Fruit fly (Drosophila melanogaster) whole organism, embryonic: ENCODE measurements around the gene deltaCOP.

Source experiments
- Antp ChIP-seq: fragments of 200-800 bp; sonication (Bioruptor generic); optimal IDR thresholded peaks from 3 replicates; lab custom pipeline; 2016; ENCODE audit warnings: missing biosample characterization, missing genetic modification characterization
- Atf6 ChIP-seq: fragments of 200-800 bp; sonication (Bioruptor generic); IDR thresholded peaks from 2 replicates; pipeline ENCODE4 v1.3.6; 2022; ENCODE audit warnings: missing biosample characterization, missing genetic modification characterization
- BEAF-32 ChIP-seq: fragments of 200-800 bp; sonication (Bioruptor generic); optimal IDR thresholded peaks from 3 replicates; lab custom pipeline; 2017; ENCODE audit warnings: missing biosample characterization, missing genetic modification characterization, mild to moderate bottlenecking, moderate library complexity, missing genetic modification reagents
- CG10147 ChIP-seq: fragments of 200-800 bp; sonication (Bioruptor generic); optimal IDR thresholded peaks from 2 replicates; lab custom pipeline; 2019; ENCODE audit warnings: missing biosample characterization, mild to moderate bottlenecking, missing genetic modification characterization, moderate library complexity
- CG10366 ChIP-seq: fragments of 200-800 bp; sonication (Bioruptor generic); IDR thresholded peaks from 2 replicates; pipeline ENCODE4 v1.3.6; 2022; ENCODE audit warnings: missing biosample characterization, missing genetic modification characterization
- CG11695 ChIP-seq: fragments of 200-800 bp; sonication (Bioruptor generic); IDR thresholded peaks from 3 replicates; pipeline ENCODE4 v1.3.6; 2022; ENCODE audit warnings: missing biosample characterization, missing genetic modification characterization
- CG12155 ChIP-seq: fragments of 200-800 bp; sonication (Bioruptor generic); optimal IDR thresholded peaks from 3 replicates; lab custom pipeline; 2016; ENCODE audit warnings: missing biosample characterization, missing genetic modification characterization
- CG12391 ChIP-seq: fragments of 200-800 bp; sonication (Bioruptor generic); optimal IDR thresholded peaks from 3 replicates; lab custom pipeline; 2018; ENCODE audit warnings: missing biosample characterization, mild to moderate bottlenecking, missing genetic modification characterization, moderate library complexity
- CG13624 ChIP-seq: fragments of 200-800 bp; sonication (Bioruptor generic); optimal IDR thresholded peaks from 2 replicates; lab custom pipeline; 2016; ENCODE audit warnings: missing biosample characterization, missing genetic modification characterization
- CG14014 ChIP-seq: fragments of 200-800 bp; sonication (Bioruptor generic); IDR thresholded peaks from 2 replicates; pipeline ENCODE4 v1.3.6; 2022; ENCODE audit warnings: missing biosample characterization, missing genetic modification characterization
- CG15601 ChIP-seq: fragments of 200-800 bp; sonication (Bioruptor generic); optimal IDR thresholded peaks from 3 replicates; lab custom pipeline; 2019; ENCODE audit warnings: missing biosample characterization, mild to moderate bottlenecking, missing genetic modification characterization, moderate library complexity
- CG1603 ChIP-seq: fragments of 200-800 bp; sonication (Bioruptor generic); optimal IDR thresholded peaks from 2 replicates; lab custom pipeline; 2019; ENCODE audit warnings: missing biosample characterization, mild to moderate bottlenecking, missing genetic modification characterization, moderate library complexity
- CG2116 ChIP-seq: fragments of 200-800 bp; sonication (Bioruptor generic); optimal IDR thresholded peaks from 3 replicates; lab custom pipeline; 2018; ENCODE audit warnings: missing biosample characterization, mild to moderate bottlenecking, missing genetic modification characterization
- CG32532 ChIP-seq: fragments of 200-800 bp; sonication (Bioruptor generic); IDR thresholded peaks from 2 replicates; pipeline ENCODE4 v1.3.6; 2022; ENCODE audit warnings: missing biosample characterization, missing genetic modification characterization
- CG32767 ChIP-seq: fragments of 200-800 bp; sonication (Bioruptor generic); IDR thresholded peaks from 2 replicates; pipeline ENCODE4 v1.3.6; 2022; ENCODE audit warnings: missing biosample characterization, missing genetic modification characterization
- CG3847 ChIP-seq: fragments of 200-800 bp; sonication (Bioruptor generic); IDR thresholded peaks from 2 replicates; pipeline ENCODE4 v1.3.6; 2022; ENCODE audit warnings: missing biosample characterization, missing genetic modification characterization
- CG4707 ChIP-seq: fragments of 200-800 bp; sonication (Bioruptor generic); optimal IDR thresholded peaks from 2 replicates; lab custom pipeline; 2018; ENCODE audit warnings: missing biosample characterization, mild to moderate bottlenecking, missing genetic modification characterization, moderate library complexity
- CG5180 ChIP-seq: fragments of 200-800 bp; sonication (Bioruptor generic); optimal IDR thresholded peaks from 3 replicates; lab custom pipeline; 2017; ENCODE audit warnings: missing biosample characterization, missing genetic modification characterization, mild to moderate bottlenecking, moderate library complexity, missing genetic modification reagents
- CG6175 ChIP-seq: fragments of 200-800 bp; sonication (Bioruptor generic); IDR thresholded peaks from 3 replicates; pipeline ENCODE4 v1.3.6; 2022; ENCODE audit warnings: missing biosample characterization, missing genetic modification characterization
- CG6791 ChIP-seq: fragments of 200-800 bp; sonication (Bioruptor generic); IDR thresholded peaks from 3 replicates; pipeline ENCODE4 v1.3.6; 2022; ENCODE audit warnings: missing biosample characterization, missing genetic modification characterization; ENCODE audit not compliant: partially characterized antibody
- CG7372 ChIP-seq: fragments of 200-800 bp; sonication (Bioruptor generic); IDR thresholded peaks from 2 replicates; pipeline ENCODE4 v1.3.6; 2022; ENCODE audit warnings: missing biosample characterization, missing genetic modification characterization
- CG9797 ChIP-seq: fragments of 200-800 bp; sonication (Bioruptor generic); optimal IDR thresholded peaks from 3 replicates; lab custom pipeline; 2018; ENCODE audit warnings: missing biosample characterization, mild to moderate bottlenecking, missing genetic modification characterization
- CG9932 ChIP-seq: fragments of 200-800 bp; sonication (Bioruptor generic); IDR thresholded peaks from 2 replicates; pipeline ENCODE4 v1.3.6; 2022; ENCODE audit warnings: missing biosample characterization, missing genetic modification characterization
- Chrac-16 ChIP-seq: fragments of 200-800 bp; sonication (Bioruptor generic); optimal IDR thresholded peaks from 3 replicates; lab custom pipeline; 2016; ENCODE audit warnings: missing biosample characterization, missing genetic modification characterization
- Dbx ChIP-seq: fragments of 200-800 bp; sonication (Bioruptor generic); IDR thresholded peaks from 3 replicates; pipeline ENCODE4 v1.3.6; 2022; ENCODE audit warnings: missing biosample characterization, missing genetic modification characterization
- Dek ChIP-seq: fragments of 200-800 bp; sonication (Bioruptor generic); optimal IDR thresholded peaks from 3 replicates; lab custom pipeline; 2019; ENCODE audit warnings: missing biosample characterization, mild to moderate bottlenecking, missing genetic modification characterization, moderate library complexity
- ERR ChIP-seq: fragments of 200-800 bp; sonication (Bioruptor generic); optimal IDR thresholded peaks from 2 replicates; lab custom pipeline; 2016; ENCODE audit warnings: missing biosample characterization, missing genetic modification characterization
- Lhr ChIP-seq: fragments of 200-800 bp; sonication (Bioruptor generic); optimal IDR thresholded peaks from 3 replicates; lab custom pipeline; 2017; ENCODE audit warnings: mild to moderate bottlenecking, missing biosample characterization, missing genetic modification reagents, missing genetic modification characterization
- Max ChIP-seq: fragments of 200-800 bp; sonication (Bioruptor generic); optimal IDR thresholded peaks from 2 replicates; lab custom pipeline; 2016; ENCODE audit warnings: missing biosample characterization, mild to moderate bottlenecking, missing genetic modification characterization
- NFAT ChIP-seq: fragments of 200-800 bp; sonication (Bioruptor generic); IDR thresholded peaks from 2 replicates; pipeline ENCODE4 v1.3.6; 2022; ENCODE audit warnings: missing biosample characterization, missing genetic modification characterization
- Nf-YB ChIP-seq: fragments of 200-800 bp; sonication (Bioruptor generic); optimal IDR thresholded peaks from 3 replicates; lab custom pipeline; 2019; ENCODE audit warnings: missing biosample characterization, mild to moderate bottlenecking, missing genetic modification characterization, moderate library complexity
- Sry-δ ChIP-seq: fragments of 200-800 bp; sonication (Bioruptor generic); optimal IDR thresholded peaks from 2 replicates; lab custom pipeline; 2016; ENCODE audit warnings: missing biosample characterization, missing genetic modification characterization
- al ChIP-seq: fragments of 200-800 bp; sonication (Bioruptor generic); IDR thresholded peaks from 2 replicates; pipeline ENCODE4 v1.3.6; 2022; ENCODE audit warnings: missing biosample characterization, missing genetic modification characterization
- ase ChIP-seq: fragments of 200-800 bp; sonication (Bioruptor generic); IDR thresholded peaks from 3 replicates; pipeline ENCODE4 v1.3.6; 2022; ENCODE audit warnings: missing biosample characterization, missing genetic modification characterization
- caup ChIP-seq: fragments of 200-800 bp; sonication (Bioruptor generic); optimal IDR thresholded peaks from 3 replicates; lab custom pipeline; 2017; ENCODE audit warnings: missing biosample characterization, mild to moderate bottlenecking, missing genetic modification characterization, moderate library complexity; ENCODE audit not compliant: severe bottlenecking
- cg ChIP-seq: fragments of 200-800 bp; sonication (Bioruptor generic); optimal IDR thresholded peaks from 3 replicates; lab custom pipeline; 2019; ENCODE audit warnings: missing biosample characterization, mild to moderate bottlenecking, missing genetic modification characterization, moderate library complexity
- chn ChIP-seq: fragments of 200-800 bp; sonication (Bioruptor generic); optimal IDR thresholded peaks from 2 replicates; lab custom pipeline; 2016; ENCODE audit warnings: missing biosample characterization, missing genetic modification characterization
- dmrt11E ChIP-seq: fragments of 200-800 bp; sonication (Bioruptor generic); optimal IDR thresholded peaks from 3 replicates; lab custom pipeline; 2018; ENCODE audit warnings: missing biosample characterization, mild to moderate bottlenecking, missing genetic modification characterization, moderate library complexity
- dysf ChIP-seq: fragments of 200-800 bp; sonication (Bioruptor generic); IDR thresholded peaks from 3 replicates; pipeline ENCODE4 v1.3.6; 2022; ENCODE audit warnings: missing biosample characterization, missing genetic modification characterization
- grau ChIP-seq: fragments of 200-800 bp; optimal IDR thresholded peaks from 3 replicates; lab custom pipeline; 2019; ENCODE audit warnings: missing biosample characterization, mild to moderate bottlenecking, missing genetic modification characterization, moderate library complexity
- klu ChIP-seq: fragments of 200-800 bp; sonication (Bioruptor generic); IDR thresholded peaks from 2 replicates; pipeline ENCODE4 v1.3.6; 2022; ENCODE audit warnings: missing biosample characterization, missing genetic modification characterization
- lab ChIP-seq: fragments of 200-800 bp; sonication (Bioruptor generic); optimal IDR thresholded peaks from 3 replicates; lab custom pipeline; 2017; ENCODE audit warnings: missing biosample characterization, missing genetic modification characterization, mild to moderate bottlenecking, moderate library complexity, missing genetic modification reagents
- phol ChIP-seq: fragments of 200-800 bp; sonication (Bioruptor generic); optimal IDR thresholded peaks from 3 replicates; lab custom pipeline; 2018; ENCODE audit warnings: missing biosample characterization, mild to moderate bottlenecking, missing genetic modification characterization, moderate library complexity
- prd ChIP-seq, 3 experiments: fragments of >200 bp in 2 of 3; fragments of 200-800 bp in 1 of 3; sonication (Bioruptor generic) in 1 of 3; optimal IDR thresholded peaks in 2 of 3; IDR thresholded peaks in 1 of 3; 2 replicates in 2 of 3; 3 replicates in 1 of 3; pipeline versions ENCODE4 v1.3.6 to Lab custom; 2017 to 2022; ENCODE audit warnings: missing biosample characterization in 1 of 3, missing genetic modification characterization in 1 of 3
- pzg ChIP-seq: fragments of 200-800 bp; sonication (Bioruptor generic); optimal IDR thresholded peaks from 3 replicates; lab custom pipeline; 2018; ENCODE audit warnings: missing biosample characterization, mild to moderate bottlenecking, missing genetic modification characterization, moderate library complexity
- sisA ChIP-seq: fragments of 200-800 bp; sonication (Bioruptor generic); IDR thresholded peaks from 2 replicates; pipeline ENCODE4 v1.3.6; 2022; ENCODE audit warnings: missing biosample characterization, missing genetic modification characterization
- tin ChIP-seq: fragments of 200-800 bp; sonication (Bioruptor generic); optimal IDR thresholded peaks from 3 replicates; lab custom pipeline; 2016; ENCODE audit warnings: missing biosample characterization, missing genetic modification characterization
- trem ChIP-seq: fragments of 200-800 bp; optimal IDR thresholded peaks from 3 replicates; lab custom pipeline; 2019; ENCODE audit warnings: missing biosample characterization, mild to moderate bottlenecking, missing genetic modification characterization, moderate library complexity
- ttk ChIP-seq: fragments of 200-800 bp; sonication (Bioruptor generic); IDR thresholded peaks from 2 replicates; pipeline ENCODE4 v2.1.2; 2022; ENCODE audit warnings: missing biosample characterization, missing genetic modification characterization

deltaCOP gene

DNA sequence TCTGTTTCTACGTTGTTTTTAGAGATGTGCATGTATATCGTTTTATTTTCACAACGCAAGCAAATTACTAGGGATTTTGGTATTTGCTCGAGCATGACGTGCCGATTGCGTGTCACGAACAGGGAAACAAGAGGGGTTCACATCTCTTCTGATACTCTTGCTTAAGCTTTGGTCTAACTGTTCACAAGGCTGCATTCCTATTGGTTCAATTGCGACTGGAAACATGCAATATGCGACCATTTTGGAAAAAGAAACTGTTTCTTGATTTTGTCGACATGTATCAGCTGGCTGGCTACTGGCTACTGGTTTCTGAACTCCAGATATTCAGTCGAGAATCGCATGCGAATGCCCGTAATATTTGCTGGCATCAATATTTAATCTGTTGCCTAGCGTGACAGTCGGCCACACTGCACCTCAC, 18.6 kb upstream of the deltaCOP start, which contains the start of gene Coa8 (continued):
- TF ChIP-seq CG6791 (GFP tag; lab: Robert Waterston, UW) (peak; percentile 30; the same call in 1 of the 3 replicates), CG10147 (GFP tag; lab: Kevin White, UChicago) (peak; percentile 3), cg (GFP tag; lab: Kevin White, UChicago) (no peak), CG11695 (GFP tag; lab: Robert Waterston, UW) (peak; percentile 49; the same call in 2 of the 3 replicates), Max (GFP tag; lab: Kevin White, UChicago) (peak; percentile 12), CG3847 (GFP tag; lab: Robert Waterston, UW) (peak; percentile 44), ERR (GFP tag; lab: Kevin White, UChicago) (peak; percentile 23), CG9797 (GFP tag; lab: Kevin White, UChicago) (peak; percentile 33), BEAF-32 (GFP tag; lab: Kevin White, UChicago) (peak; percentile 62), dysf (GFP tag; lab: Robert Waterston, UW) (peak; percentile 63; the same call in 2 of the 3 replicates), CG12155 (GFP tag; lab: Kevin White, UChicago) (peak; percentile 11), phol (tag; lab: Kevin White, UChicago) (peak; percentile 45), Sry-δ (GFP tag; lab: Kevin White, UChicago) (peak; percentile 52), al (GFP tag; lab: Robert Waterston, UW) (no peak; the same call in 1 of the 2 replicates), ase (no peak), klu (GFP tag; lab: Robert Waterston, UW) (peak; percentile 29; the same call in 1 of the 2 replicates), caup (GFP tag; lab: Kevin White, UChicago) (peak; percentile 47), Atf6 (peak; percentile 55; the same call in 1 of the 2 replicates), sisA (peak; percentile 40), CG32532 (GFP tag; lab: Robert Waterston, UW) (peak; percentile 71; the same call in 1 of the 2 replicates), Dek (tag; lab: Kevin White, UChicago) (peak; percentile 5), Lhr (GFP tag; lab: Kevin White, UChicago) (peak; percentile 31), CG2116 (GFP tag; lab: Kevin White, UChicago) (peak; percentile 3), Nf-YB (GFP tag; lab: Kevin White, UChicago) (peak; percentile 4), chn (GFP tag; lab: Kevin White, UChicago) (peak; percentile 34), trem (peak; percentile 7), CG9932 (GFP tag; lab: Robert Waterston, UW) (peak; percentile 61), grau (tag; lab: Kevin White, UChicago) (peak; percentile 48), Antp (GFP tag; lab: Kevin White, UChicago) (peak; percentile 47), pzg (peak; percentile 46), Dbx (peak; percentile 62; the same call in 1 of the 3 replicates), CG5180 (GFP tag; lab: Kevin White, UChicago) (no peak), NFAT (GFP tag; lab: Robert Waterston, UW) (peak; percentile 31; the same call in 1 of the 2 replicates), CG7372 (GFP tag; lab: Robert Waterston, UW) (0 out of 2 replicates have a peak, but pooled peaks have one; percentile 25), lab (GFP tag; lab: Kevin White, UChicago) (no peak), CG6175 (no peak), Chrac-16 (GFP tag; lab: Kevin White, UChicago) (peak; percentile 14), CG14014 (GFP tag; lab: Robert Waterston, UW) (0 out of 2 replicates have a peak, but pooled peaks have one; percentile 30), CG12391 (tag; lab: Kevin White, UChicago) (peak; percentile 39), CG10366 (GFP tag; lab: Robert Waterston, UW) (peak; percentile 41), tin (GFP tag; lab: Kevin White, UChicago) (no peak), dmrt11E (peak; percentile 6), CG4707 (no peak), CG13624 (peak; percentile 40), prd (optimal IDR thresholded peaks at IDR 0.05; lab: Kevin White, UChicago) (no peak), prd (GFP tag; IDR thresholded peaks at IDR 0.05; lab: Robert Waterston, UW) (peak; percentile 61), ttk (peak; percentile 18; the same call in 1 of the 2 replicates), CG32767 (GFP tag; lab: Robert Waterston, UW) (no peak), CG15601 (tag; lab: Kevin White, UChicago) (no peak), CG1603 (tag; lab: Kevin White, UChicago) (peak; percentile 54)
